Fruit fly (Drosophila melanogaster) whole organism, embryonic: ENCODE results near the gene Cat.
A peak's percentile ranks its signal among the peaks of the same experiment; 100 is the strongest.

ENCODE experiments used
- C15 ChIP-seq: fragments of 200-800 bp; sonication (Bioruptor generic); IDR thresholded peaks from 3 replicates; pipeline ENCODE4 v1.3.6; 2022; ENCODE audit warnings: missing biosample characterization, missing genetic modification characterization
- CG11504 ChIP-seq: fragments of 200-800 bp; sonication (Bioruptor generic); optimal IDR thresholded peaks from 3 replicates; lab custom pipeline; 2019; ENCODE audit warnings: missing biosample characterization, mild to moderate bottlenecking, missing genetic modification characterization, moderate library complexity
- CG1233 ChIP-seq: fragments of 200-800 bp; sonication (Bioruptor generic); optimal IDR thresholded peaks from 4 replicates; lab custom pipeline; 2018; ENCODE audit warnings: missing biosample characterization, mild to moderate bottlenecking, missing genetic modification characterization
- CG13624 ChIP-seq: fragments of 200-800 bp; sonication (Bioruptor generic); optimal IDR thresholded peaks from 2 replicates; lab custom pipeline; 2016; ENCODE audit warnings: missing biosample characterization, missing genetic modification characterization
- CG1603 ChIP-seq: fragments of 200-800 bp; sonication (Bioruptor generic); optimal IDR thresholded peaks from 2 replicates; lab custom pipeline; 2019; ENCODE audit warnings: missing biosample characterization, mild to moderate bottlenecking, missing genetic modification characterization, moderate library complexity
- CG1647 ChIP-seq: fragments of 200-800 bp; sonication (Bioruptor generic); optimal IDR thresholded peaks from 3 replicates; lab custom pipeline; 2016; ENCODE audit warnings: missing biosample characterization, missing genetic modification characterization
- CG16779 ChIP-seq: fragments of 200-800 bp; sonication (Bioruptor generic); IDR thresholded peaks from 2 replicates; pipeline ENCODE4 v1.3.6; 2022; ENCODE audit warnings: missing biosample characterization, missing genetic modification characterization
- CG16813 ChIP-seq: fragments of 200-800 bp; sonication (Bioruptor generic); IDR thresholded peaks from 3 replicates; pipeline ENCODE4 v1.3.6; 2022; ENCODE audit warnings: missing biosample characterization, missing genetic modification characterization; ENCODE audit not compliant: partially characterized antibody
- CG17186 ChIP-seq: fragments of 200-800 bp; sonication (Bioruptor generic); optimal IDR thresholded peaks from 3 replicates; lab custom pipeline; 2017; ENCODE audit warnings: missing biosample characterization, missing genetic modification reagents, missing genetic modification characterization
- CG17361 ChIP-seq: fragments of 200-800 bp; sonication (Bioruptor generic); IDR thresholded peaks from 3 replicates; pipeline ENCODE4 v1.3.6; 2022; ENCODE audit warnings: missing biosample characterization, missing genetic modification characterization
- CG30403 ChIP-seq: fragments of 200-800 bp; sonication (Bioruptor generic); optimal IDR thresholded peaks from 3 replicates; lab custom pipeline; 2016; ENCODE audit warnings: missing biosample characterization, missing genetic modification characterization
- CG31388 ChIP-seq: fragments of 200-800 bp; sonication (Bioruptor generic); optimal IDR thresholded peaks from 2 replicates; lab custom pipeline; 2016; ENCODE audit warnings: missing biosample characterization, missing genetic modification characterization
- CG33557 ChIP-seq: fragments of 200-800 bp; sonication (Bioruptor generic); optimal IDR thresholded peaks from 2 replicates; lab custom pipeline; 2019; ENCODE audit warnings: missing biosample characterization, mild to moderate bottlenecking, missing genetic modification characterization, moderate library complexity
- CG3838 ChIP-seq: fragments of 200-800 bp; sonication (Bioruptor generic); optimal IDR thresholded peaks from 3 replicates; lab custom pipeline; 2016; ENCODE audit warnings: missing biosample characterization, missing genetic modification characterization
- CG4282 ChIP-seq: fragments of 200-800 bp; sonication (Bioruptor generic); optimal IDR thresholded peaks from 2 replicates; lab custom pipeline; 2016; ENCODE audit warnings: missing biosample characterization, missing genetic modification characterization
- CG8290 ChIP-seq, 3 experiments: fragments of 200-800 bp; sonication (Bioruptor generic); optimal IDR thresholded peaks; 2 replicates each; lab custom pipeline; 2016 to 2019; ENCODE audit warnings: missing biosample characterization in 3 of 3, missing genetic modification characterization in 3 of 3, mild to moderate bottlenecking in 2 of 3, moderate library complexity in 1 of 3
- CTCF ChIP-seq: fragments of 200-800 bp; sonication (Bioruptor generic); optimal IDR thresholded peaks from 2 replicates; lab custom pipeline; 2017; ENCODE audit warnings: missing biosample characterization, mild to moderate bottlenecking, missing genetic modification characterization, moderate library complexity
- CoRest ChIP-seq: fragments of 200-800 bp; sonication (Bioruptor generic); optimal IDR thresholded peaks from 3 replicates; lab custom pipeline; 2018; ENCODE audit warnings: missing biosample characterization, mild to moderate bottlenecking, missing genetic modification characterization, moderate library complexity
- Dek ChIP-seq: fragments of 200-800 bp; sonication (Bioruptor generic); optimal IDR thresholded peaks from 3 replicates; lab custom pipeline; 2019; ENCODE audit warnings: missing biosample characterization, mild to moderate bottlenecking, missing genetic modification characterization, moderate library complexity
- Dip2 ChIP-seq: fragments of 200-800 bp; sonication (Bioruptor generic); IDR thresholded peaks from 2 replicates; pipeline ENCODE4 v1.3.6; 2022; ENCODE audit warnings: missing biosample characterization, missing genetic modification characterization
- H15 ChIP-seq: fragments of 200-800 bp; sonication (Bioruptor generic); IDR thresholded peaks from 3 replicates; pipeline ENCODE4 v1.3.6; 2022; ENCODE audit warnings: missing biosample characterization, missing genetic modification characterization
- Hand ChIP-seq: fragments of 200-800 bp; sonication (Bioruptor generic); optimal IDR thresholded peaks from 2 replicates; lab custom pipeline; 2017; ENCODE audit warnings: mild to moderate bottlenecking, missing biosample characterization, missing genetic modification reagents, missing genetic modification characterization
- HmgD ChIP-seq: fragments of 200-800 bp; sonication (Bioruptor generic); optimal IDR thresholded peaks from 3 replicates; lab custom pipeline; 2016; ENCODE audit warnings: missing biosample characterization, missing genetic modification characterization
- Hmx ChIP-seq: fragments of 200-800 bp; sonication (Bioruptor generic); optimal IDR thresholded peaks from 2 replicates; lab custom pipeline; 2016; ENCODE audit warnings: missing biosample characterization, missing genetic modification characterization
- MTF-1 ChIP-seq: fragments of 200-800 bp; sonication (Bioruptor generic); optimal IDR thresholded peaks from 2 replicates; lab custom pipeline; 2018; ENCODE audit warnings: missing biosample characterization, mild to moderate bottlenecking, missing genetic modification characterization, borderline replicate concordance
- NC2α ChIP-seq: fragments of 200-800 bp; sonication (Bioruptor generic); optimal IDR thresholded peaks from 2 replicates; lab custom pipeline; 2016; ENCODE audit warnings: missing biosample characterization, missing genetic modification characterization
- NK7.1 ChIP-seq: fragments of 200-800 bp; sonication (Bioruptor generic); optimal IDR thresholded peaks from 3 replicates; lab custom pipeline; 2016; ENCODE audit warnings: missing biosample characterization, missing genetic modification characterization
- Neu2 ChIP-seq: fragments of 200-800 bp; sonication (Bioruptor generic); optimal IDR thresholded peaks from 3 replicates; lab custom pipeline; 2016; ENCODE audit warnings: missing biosample characterization, missing genetic modification characterization, borderline replicate concordance
- Sox100B ChIP-seq: fragments of 200-800 bp; sonication (Bioruptor generic); optimal IDR thresholded peaks from 3 replicates; lab custom pipeline; 2018; ENCODE audit warnings: missing biosample characterization, mild to moderate bottlenecking, missing genetic modification characterization
- al ChIP-seq: fragments of 200-800 bp; sonication (Bioruptor generic); IDR thresholded peaks from 2 replicates; pipeline ENCODE4 v1.3.6; 2022; ENCODE audit warnings: missing biosample characterization, missing genetic modification characterization
- ase ChIP-seq: fragments of 200-800 bp; sonication (Bioruptor generic); IDR thresholded peaks from 3 replicates; pipeline ENCODE4 v1.3.6; 2022; ENCODE audit warnings: missing biosample characterization, missing genetic modification characterization
- az2 ChIP-seq: fragments of 200-800 bp; sonication (Bioruptor generic); optimal IDR thresholded peaks from 3 replicates; lab custom pipeline; 2016; ENCODE audit warnings: missing biosample characterization, missing genetic modification characterization
- bigmax ChIP-seq: fragments of 200-800 bp; sonication (Bioruptor generic); optimal IDR thresholded peaks from 2 replicates; lab custom pipeline; 2018; ENCODE audit warnings: missing biosample characterization, mild to moderate bottlenecking, missing genetic modification characterization
- cato ChIP-seq: fragments of 200-800 bp; sonication (Bioruptor generic); optimal IDR thresholded peaks from 2 replicates; lab custom pipeline; 2016; ENCODE audit warnings: missing biosample characterization, missing genetic modification characterization, borderline replicate concordance
- chif ChIP-seq, 2 experiments: fragments of 200-800 bp; sonication (Bioruptor generic); optimal IDR thresholded peaks; 3 replicates each; lab custom pipeline; 2016; ENCODE audit warnings: missing biosample characterization in 2 of 2, missing genetic modification characterization in 2 of 2
- corto ChIP-seq: fragments of 200-800 bp; sonication (Bioruptor generic); optimal IDR thresholded peaks from 2 replicates; lab custom pipeline; 2016; ENCODE audit warnings: missing biosample characterization, mild to moderate bottlenecking, missing genetic modification characterization, moderate library complexity
- croc ChIP-seq: fragments of 200-800 bp; sonication (Bioruptor generic); conservative IDR thresholded peaks from 3 replicates; pipeline ENCODE4 v1.3.6; 2022; ENCODE audit warnings: missing biosample characterization, missing genetic modification characterization
- dan ChIP-seq: fragments of 200-800 bp; sonication (Bioruptor generic); IDR thresholded peaks from 2 replicates; pipeline ENCODE4 v1.3.6; 2022; ENCODE audit warnings: missing biosample characterization, missing genetic modification characterization
- dati ChIP-seq: fragments of 200-800 bp; sonication (Bioruptor generic); IDR thresholded peaks from 2 replicates; pipeline ENCODE4 v1.3.6; 2022; ENCODE audit warnings: missing biosample characterization, missing genetic modification characterization
- dysf ChIP-seq: fragments of 200-800 bp; sonication (Bioruptor generic); IDR thresholded peaks from 3 replicates; pipeline ENCODE4 v1.3.6; 2022; ENCODE audit warnings: missing biosample characterization, missing genetic modification characterization
- fd102C ChIP-seq: fragments of 200-800 bp; sonication (Bioruptor generic); optimal IDR thresholded peaks from 2 replicates; lab custom pipeline; 2018; ENCODE audit warnings: missing biosample characterization, mild to moderate bottlenecking, missing genetic modification characterization, moderate library complexity
- gce ChIP-seq: fragments of 200-800 bp; sonication (Bioruptor generic); IDR thresholded peaks from 3 replicates; pipeline ENCODE4 v1.3.6; 2022; ENCODE audit warnings: missing biosample characterization, missing genetic modification characterization
- grau ChIP-seq: fragments of 200-800 bp; optimal IDR thresholded peaks from 3 replicates; lab custom pipeline; 2019; ENCODE audit warnings: missing biosample characterization, mild to moderate bottlenecking, missing genetic modification characterization, moderate library complexity
- h ChIP-seq: fragments of >200 bp; optimal IDR thresholded peaks from 2 replicates; lab custom pipeline; 2017
- mam ChIP-seq: fragments of 200-800 bp; sonication (Bioruptor generic); optimal IDR thresholded peaks from 3 replicates; lab custom pipeline; 2016; ENCODE audit warnings: missing biosample characterization, missing genetic modification characterization
- nerfin-1 ChIP-seq: fragments of 200-800 bp; sonication (Bioruptor generic); optimal IDR thresholded peaks from 3 replicates; lab custom pipeline; 2019; ENCODE audit warnings: missing biosample characterization, mild to moderate bottlenecking, missing genetic modification characterization, moderate library complexity
- rib ChIP-seq: fragments of 200-800 bp; sonication (Bioruptor generic); IDR thresholded peaks from 2 replicates; pipeline ENCODE4 v1.3.6; 2022; ENCODE audit warnings: missing biosample characterization, missing genetic modification characterization
- row ChIP-seq: fragments of 200-800 bp; sonication (Bioruptor generic); IDR thresholded peaks from 3 replicates; pipeline ENCODE4 v1.3.6; 2022; ENCODE audit warnings: missing biosample characterization, missing genetic modification characterization
- sisA ChIP-seq: fragments of 200-800 bp; sonication (Bioruptor generic); IDR thresholded peaks from 2 replicates; pipeline ENCODE4 v1.3.6; 2022; ENCODE audit warnings: missing biosample characterization, missing genetic modification characterization
- twi ChIP-seq: fragments of 200-800 bp; optimal IDR thresholded peaks from 2 replicates; lab custom pipeline; 2019; ENCODE audit warnings: missing biosample characterization, mild to moderate bottlenecking, missing genetic modification characterization, moderate library complexity
- zen2 ChIP-seq: fragments of 200-800 bp; sonication (Bioruptor generic); IDR thresholded peaks from 3 replicates; pipeline ENCODE4 v1.3.6; 2022; ENCODE audit warnings: missing biosample characterization, missing genetic modification characterization; ENCODE audit not compliant: partially characterized antibody

The Cat gene

DNA sequence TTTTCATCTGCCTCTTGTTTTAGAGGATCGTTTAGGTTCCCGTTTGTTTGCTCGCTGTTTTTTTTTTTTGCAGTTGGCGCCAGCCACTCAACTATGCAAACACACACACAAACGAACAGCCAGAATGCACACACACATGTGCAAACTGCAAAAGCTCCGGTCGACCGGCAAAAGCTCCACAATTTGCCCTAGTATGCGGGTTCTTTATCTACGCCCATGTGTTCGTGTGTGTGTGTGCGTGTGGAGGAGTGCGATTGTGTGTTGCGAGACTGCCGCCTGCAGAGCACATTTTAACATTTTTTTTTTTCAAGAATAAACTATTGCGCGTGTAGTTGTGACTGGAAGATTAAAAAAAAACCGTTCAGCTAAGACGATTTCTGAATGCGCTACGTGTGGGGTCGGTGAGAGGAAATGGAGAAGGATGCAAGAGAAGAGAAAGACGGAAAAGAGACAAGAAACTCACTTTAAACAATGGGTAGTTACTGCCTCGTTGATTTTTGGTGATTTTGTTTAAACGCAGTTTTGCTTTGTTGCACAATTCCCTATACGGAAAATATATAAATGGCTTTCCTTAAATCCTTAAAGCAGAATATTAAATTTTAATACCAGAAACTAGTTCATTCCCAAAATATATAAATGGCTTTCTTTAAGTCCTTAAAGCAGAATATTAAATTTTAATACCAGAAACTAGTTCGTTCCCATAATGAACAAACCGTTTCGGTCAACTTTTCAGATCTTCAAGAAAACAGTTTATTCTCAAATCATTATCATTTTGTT lies 31.0 kb upstream of the Cat start (continued):
- TF ChIP-seq CG3838 (GFP tag; lab: Kevin White, UChicago) (no peak), Dek (tag; lab: Kevin White, UChicago) (peak; percentile 29), corto (GFP tag; lab: Kevin White, UChicago) (no peak), az2 (peak; percentile 27), Dip2 (no peak), CG16813 (no peak), dysf (GFP tag; lab: Robert Waterston, UW) (peak; percentile 63), dati (GFP tag; lab: Robert Waterston, UW) (no peak), CoRest (peak; percentile 60), CG1233 (peak; percentile 41), fd102C (GFP tag; lab: Kevin White, UChicago) (no peak), CG17186 (GFP tag; lab: Kevin White, UChicago) (no peak), CG11504 (tag; lab: Kevin White, UChicago) (peak; percentile 64), CG30403 (GFP tag; lab: Kevin White, UChicago) (peak; percentile 62), cato (GFP tag; lab: Kevin White, UChicago) (no peak), row (GFP tag; lab: Robert Waterston, UW) (peak; percentile 81), croc (no peak), nerfin-1 (tag; lab: Kevin White, UChicago) (no peak), gce (no peak), CG1603 (no peak), al (GFP tag; lab: Robert Waterston, UW) (no peak), dan (GFP tag; lab: Robert Waterston, UW) (no peak), CG33557 (GFP tag; lab: Kevin White, UChicago) (no peak), CG8290 (GFP tag; optimal IDR thresholded peaks at IDR 0.05; lab: Kevin White, UChicago) (no peak), CG8290 (tag; optimal IDR thresholded peaks at IDR 0.05; lab: Kevin White, UChicago) (peak in 1 of 2 experiments; percentile 24), ase (GFP tag; lab: Robert Waterston, UW) (0 out of 3 replicates have a peak, but pooled peaks have one; percentile 38), H15 (GFP tag; lab: Robert Waterston, UW) (no peak), MTF-1 (GFP tag; lab: Kevin White, UChicago) (no peak), CG31388 (GFP tag; lab: Kevin White, UChicago) (no peak), mam (GFP tag; lab: Kevin White, UChicago) (peak; percentile 37), NC2α (GFP tag; lab: Kevin White, UChicago) (no peak), Sox100B (no peak), CTCF (GFP tag; lab: Kevin White, UChicago) (no peak), grau (tag; lab: Kevin White, UChicago) (peak; percentile 40), zen2 (GFP tag; lab: Robert Waterston, UW) (no peak), CG1647 (GFP tag; lab: Kevin White, UChicago) (no peak), Neu2 (GFP tag; lab: Kevin White, UChicago) (no peak), bigmax (no peak), CG13624 (no peak), Hand (GFP tag; lab: Kevin White, UChicago) (no peak), CG17361 (GFP tag; lab: Robert Waterston, UW) (peak; percentile 54; the same call in 1 of the 3 replicates), Hmx (GFP tag; lab: Kevin White, UChicago) (no peak), twi (tag; lab: Kevin White, UChicago) (no peak), C15 (GFP tag; lab: Robert Waterston, UW) (no peak), sisA (peak; percentile 35; the same call in 1 of the 2 replicates), CG16779 (GFP tag; lab: Robert Waterston, UW) (no peak), CG4282 (GFP tag; lab: Kevin White, UChicago) (no peak), HmgD (GFP tag; lab: Kevin White, UChicago) (no peak), NK7.1 (GFP tag; lab: Kevin White, UChicago) (peak; percentile 1), rib (GFP tag; lab: Robert Waterston, UW) (no peak), h (lab: Kevin White, UChicago) (no peak), chif (GFP tag; optimal IDR thresholded peaks at IDR 0.05; lab: Kevin White, UChicago) (no peak)
